Fruit fly (Drosophila melanogaster): ENCODE measurements around the gene CG9705.

dm6 chr3L:16811908-16812307 lies 32.0 kb downstream of the CG9705 start:
- TF ChIP-seq psq (optimal IDR thresholded peaks at IDR 0.05) (no peak), pan (optimal IDR thresholded peaks at IDR 0.05) (no peak), CG8478 (optimal IDR thresholded peaks at IDR 0.05) (no peak), Dll (optimal IDR thresholded peaks at IDR 0.05) (no peak), usp (GFP tag; optimal IDR thresholded peaks at IDR 0.05) (no peak), EcR (GFP tag; optimal IDR thresholded peaks at IDR 0.05) (no peak)

Data from whole organism.